Fruit fly (Drosophila melanogaster) whole organism, adult: Measurements from ENCODE around the gene CG42238.

Experiments
- CG11617 ChIP-seq: fragments of 200-800 bp; sonication (Bioruptor generic); optimal IDR thresholded peaks from 2 replicates; lab custom pipeline; 2017; ENCODE audit warnings: mild to moderate bottlenecking, missing biosample characterization, missing genetic modification reagents, missing genetic modification characterization
- CG14711 ChIP-seq: fragments of 200-800 bp; sonication (Bioruptor generic); optimal IDR thresholded peaks from 2 replicates; lab custom pipeline; 2018; ENCODE audit warnings: missing biosample characterization, mild to moderate bottlenecking, missing genetic modification characterization, moderate library complexity
- CG7045 ChIP-seq: fragments of 200-800 bp; sonication (Bioruptor generic); optimal IDR thresholded peaks from 2 replicates; lab custom pipeline; 2017; ENCODE audit warnings: missing biosample characterization, mild to moderate bottlenecking, missing genetic modification characterization
- cnc ChIP-seq, 2 experiments: fragments of >200 bp; optimal IDR thresholded peaks; 2 replicates each; lab custom pipeline; 2017

dm6 chr2L:21006592-21006991 is 45.4 kb downstream of the CG42238 start:
- TF ChIP-seq CG7045 (GFP tag; lab: Kevin White, UChicago) (no peak), CG14711 (tag; lab: Kevin White, UChicago) (no peak), cnc (optimal IDR thresholded peaks at IDR 0.05; lab: Kevin White, UChicago) (no peak), CG11617 (GFP tag; lab: Kevin White, UChicago) (no peak)
